Fruit fly (Drosophila melanogaster) whole organism, wandering third instar larva: ENCODE measurements around the gene Rhp.

Source experiments
- Abd-B ChIP-seq: fragments of >200 bp; optimal IDR thresholded peaks from 2 replicates; lab custom pipeline; 2017; ENCODE audit warnings: missing biosample characterization, missing genetic modification characterization
- CG32264 ChIP-seq: fragments of 200-800 bp; sonication (Bioruptor generic); optimal IDR thresholded peaks from 2 replicates; lab custom pipeline; 2016; ENCODE audit warnings: missing biosample characterization, missing genetic modification characterization
- CG9705 ChIP-seq: fragments of 200-800 bp; sonication (Bioruptor generic); optimal IDR thresholded peaks from 2 replicates; lab custom pipeline; 2018; ENCODE audit warnings: missing biosample characterization, mild to moderate bottlenecking, missing genetic modification characterization
- CrebA ChIP-seq: fragments of 200-800 bp; sonication (Bioruptor generic); optimal IDR thresholded peaks from 2 replicates; lab custom pipeline; 2016; ENCODE audit warnings: missing biosample characterization, mild to moderate bottlenecking, missing genetic modification characterization, borderline replicate concordance
- Dfd ChIP-seq: fragments of >200 bp; optimal IDR thresholded peaks from 2 replicates; lab custom pipeline; 2017; ENCODE audit warnings: missing biosample characterization, missing genetic modification characterization
- Dif ChIP-seq: fragments of 200-275, 200-300 bp; sonication (Bioruptor generic); optimal IDR thresholded peaks from 2 replicates; lab custom pipeline; 2018; ENCODE audit warnings: missing biosample characterization, missing genetic modification characterization; ENCODE audit not compliant: partially characterized antibody
- GATAd ChIP-seq: sonication (Bioruptor generic); optimal IDR thresholded peaks from 2 replicates; lab custom pipeline; 2016; ENCODE audit warnings: missing biosample characterization, missing genetic modification characterization
- HLH106 ChIP-seq: fragments of 200-800 bp; optimal IDR thresholded peaks from 3 replicates; lab custom pipeline; 2019; ENCODE audit warnings: missing biosample characterization, mild to moderate bottlenecking, missing genetic modification characterization, moderate library complexity
- Hnf4 ChIP-seq: fragments of 200-800 bp; sonication (Bioruptor generic); optimal IDR thresholded peaks from 2 replicates; lab custom pipeline; 2016; ENCODE audit warnings: missing biosample characterization, mild to moderate bottlenecking, missing genetic modification characterization
- Hr78 ChIP-seq: fragments of >200 bp; optimal IDR thresholded peaks from 2 replicates; lab custom pipeline; 2017; ENCODE audit warnings: missing biosample characterization, missing genetic modification characterization
- Hr83 ChIP-seq: fragments of 200-300 bp; sonication (Bioruptor generic); optimal IDR thresholded peaks from 2 replicates; lab custom pipeline; 2016; ENCODE audit warnings: missing biosample characterization, mild to moderate bottlenecking, missing genetic modification characterization, moderate library complexity; ENCODE audit not compliant: poor library complexity, severe bottlenecking
- Jra ChIP-seq: sonication (Bioruptor generic); optimal IDR thresholded peaks from 2 replicates; lab custom pipeline; 2016; ENCODE audit warnings: missing biosample characterization, missing genetic modification characterization
- Mio ChIP-seq: sonication (Bioruptor generic); optimal IDR thresholded peaks from 2 replicates; lab custom pipeline; 2016; ENCODE audit warnings: missing biosample characterization, missing genetic modification characterization
- Myc ChIP-seq: fragments of >200 bp; optimal IDR thresholded peaks from 2 replicates; lab custom pipeline; 2017
- N ChIP-seq: fragments of >200 bp; optimal IDR thresholded peaks from 2 replicates; lab custom pipeline; 2018; ENCODE audit warnings: missing biosample characterization, missing external identifiers, missing genetic modification characterization
- OdsH ChIP-seq: fragments of 200-800 bp; sonication (Bioruptor generic); optimal IDR thresholded peaks from 2 replicates; lab custom pipeline; 2016; ENCODE audit warnings: missing biosample characterization, mild to moderate bottlenecking, missing genetic modification characterization
- Rel ChIP-seq, 2 experiments: fragments of 200-800 bp; sonication (Bioruptor generic) in 1 of 2; optimal IDR thresholded peaks; 2 replicates in 1 of 2; 3 replicates in 1 of 2; lab custom pipeline; 2016 to 2019; ENCODE audit warnings: mild to moderate bottlenecking in 2 of 2, missing biosample characterization in 2 of 2, missing genetic modification characterization in 2 of 2, moderate library complexity in 1 of 2
- Sp1 ChIP-seq: fragments of 200-800 bp; sonication (Bioruptor generic); optimal IDR thresholded peaks from 3 replicates; lab custom pipeline; 2019; ENCODE audit warnings: missing biosample characterization, mild to moderate bottlenecking, missing genetic modification characterization, moderate library complexity
- Vsx2 ChIP-seq: fragments of 200-300, 225-300 bp; sonication (Bioruptor generic); optimal IDR thresholded peaks from 2 replicates; lab custom pipeline; 2018; ENCODE audit warnings: missing biosample characterization, missing genetic modification characterization; ENCODE audit not compliant: partially characterized antibody
- br ChIP-seq: fragments of 200-800 bp; sonication (Bioruptor generic); optimal IDR thresholded peaks from 2 replicates; lab custom pipeline; 2016; ENCODE audit warnings: missing biosample characterization, missing genetic modification characterization
- brk ChIP-seq: fragments of 200-800 bp; sonication (Bioruptor generic); optimal IDR thresholded peaks from 2 replicates; lab custom pipeline; 2016; ENCODE audit warnings: missing biosample characterization, mild to moderate bottlenecking, missing genetic modification characterization
- dl ChIP-seq, 2 experiments: fragments of 175-275, 200-275 bp in 1 of 2; fragments of 200-275 bp in 1 of 2; sonication (Bioruptor generic); optimal IDR thresholded peaks; lab custom pipeline; 2018; ENCODE audit warnings: mild to moderate bottlenecking in 2 of 2, missing biosample characterization in 2 of 2, missing genetic modification characterization in 2 of 2, moderate library complexity in 2 of 2; ENCODE audit not compliant: partially characterized antibody in 2 of 2, insufficient read depth in 1 of 2
- dmrt93B ChIP-seq: fragments of 200-800 bp; sonication (Bioruptor generic); optimal IDR thresholded peaks from 2 replicates; lab custom pipeline; 2018; ENCODE audit warnings: missing biosample characterization, mild to moderate bottlenecking, missing genetic modification characterization
- dsf ChIP-seq: sonication (Bioruptor generic); optimal IDR thresholded peaks from 2 replicates; lab custom pipeline; 2016; ENCODE audit warnings: missing biosample characterization, missing genetic modification characterization, borderline replicate concordance
- ey ChIP-seq: fragments of 200-800 bp; sonication (Bioruptor generic); optimal IDR thresholded peaks from 2 replicates; lab custom pipeline; 2016; ENCODE audit warnings: missing biosample characterization, missing genetic modification characterization
- foxo ChIP-seq, 2 experiments: fragments of 200-800 bp; sonication (Bioruptor generic); optimal IDR thresholded peaks; 2 replicates in 1 of 2; 3 replicates in 1 of 2; lab custom pipeline; 2016 to 2017; ENCODE audit warnings: missing biosample characterization in 2 of 2, missing genetic modification characterization in 2 of 2
- fru ChIP-seq: fragments of 200-800 bp; sonication (Bioruptor generic); optimal IDR thresholded peaks from 3 replicates; lab custom pipeline; 2016; ENCODE audit warnings: missing biosample characterization, mild to moderate bottlenecking, missing genetic modification characterization
- h ChIP-seq: fragments of 200-800 bp; sonication (Bioruptor generic); optimal IDR thresholded peaks from 3 replicates; lab custom pipeline; 2016; ENCODE audit warnings: missing biosample characterization, mild to moderate bottlenecking, missing genetic modification characterization
- jim ChIP-seq: fragments of 175-275, 200-325 bp; sonication (Bioruptor generic); optimal IDR thresholded peaks from 2 replicates; lab custom pipeline; 2016; ENCODE audit warnings: missing biosample characterization, mild to moderate bottlenecking, missing genetic modification characterization
- lola ChIP-seq: fragments of >200 bp; optimal IDR thresholded peaks from 2 replicates; lab custom pipeline; 2017; ENCODE audit warnings: missing biosample characterization, missing genetic modification characterization
- pan ChIP-seq: fragments of >200 bp; optimal IDR thresholded peaks from 2 replicates; lab custom pipeline; 2017
- psq ChIP-seq: fragments of 200-800 bp; sonication (Bioruptor generic); optimal IDR thresholded peaks from 3 replicates; lab custom pipeline; 2017; ENCODE audit warnings: missing biosample characterization, mild to moderate bottlenecking, missing genetic modification characterization, moderate library complexity
- rgr ChIP-seq: fragments of 200-800 bp; sonication (Bioruptor generic); optimal IDR thresholded peaks from 3 replicates; lab custom pipeline; 2016; ENCODE audit warnings: missing biosample characterization, mild to moderate bottlenecking, missing genetic modification characterization
- sage ChIP-seq: fragments of 200-800 bp; sonication (Bioruptor generic); optimal IDR thresholded peaks from 2 replicates; lab custom pipeline; 2016; ENCODE audit warnings: missing biosample characterization, mild to moderate bottlenecking, missing genetic modification characterization
- sv ChIP-seq: fragments of 200-800 bp; sonication (Bioruptor generic); optimal IDR thresholded peaks from 3 replicates; lab custom pipeline; 2016; ENCODE audit warnings: missing biosample characterization, missing genetic modification characterization
- tai ChIP-seq: sonication (Bioruptor generic); optimal IDR thresholded peaks from 2 replicates; lab custom pipeline; 2016; ENCODE audit warnings: missing biosample characterization, missing genetic modification characterization
- usp ChIP-seq: fragments of >200 bp; optimal IDR thresholded peaks from 2 replicates; lab custom pipeline; 2017; ENCODE audit warnings: missing biosample characterization, missing genetic modification characterization
- woc ChIP-seq: sonication (Bioruptor generic); optimal IDR thresholded peaks from 2 replicates; lab custom pipeline; 2016; ENCODE audit warnings: missing biosample characterization, mild to moderate bottlenecking, missing genetic modification characterization

Gene Rhp

DNA sequence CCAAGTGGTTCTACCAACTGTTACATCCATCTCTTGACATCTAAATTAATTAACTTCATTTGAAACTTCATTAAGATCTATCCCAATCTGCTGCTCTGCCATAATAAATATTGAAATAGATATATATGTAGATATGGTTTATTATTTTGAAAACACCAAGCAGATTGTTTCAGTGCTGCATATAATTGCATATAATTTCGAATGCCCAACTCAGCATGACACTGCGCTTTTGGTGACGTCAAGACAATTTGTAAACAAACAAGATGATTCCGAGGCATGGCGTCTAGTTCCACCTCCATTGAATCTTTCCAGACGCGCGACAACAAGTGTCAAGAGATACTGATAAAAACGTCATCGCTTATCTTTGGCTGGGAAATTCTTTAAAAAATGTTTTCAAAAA, 47.8 kb upstream of the Rhp start:
- TF ChIP-seq pan (lab: Kevin White, UChicago) (no peak), CG32264 (GFP tag; lab: Kevin White, UChicago) (no peak), Jra (GFP tag; lab: Kevin White, UChicago) (no peak), Hr83 (GFP tag; lab: Kevin White, UChicago) (no peak), rgr (GFP tag; lab: Kevin White, UChicago) (no peak), psq (no peak), br (GFP tag; lab: Kevin White, UChicago) (no peak), brk (GFP tag; lab: Kevin White, UChicago) (no peak), Rel (GFP tag; optimal IDR thresholded peaks at IDR 0.05; lab: Kevin White, UChicago) (no peak), Rel (tag; optimal IDR thresholded peaks at IDR 0.05; lab: Kevin White, UChicago) (no peak), OdsH (GFP tag; lab: Kevin White, UChicago) (no peak), woc (GFP tag; lab: Kevin White, UChicago) (no peak)

DNA sequence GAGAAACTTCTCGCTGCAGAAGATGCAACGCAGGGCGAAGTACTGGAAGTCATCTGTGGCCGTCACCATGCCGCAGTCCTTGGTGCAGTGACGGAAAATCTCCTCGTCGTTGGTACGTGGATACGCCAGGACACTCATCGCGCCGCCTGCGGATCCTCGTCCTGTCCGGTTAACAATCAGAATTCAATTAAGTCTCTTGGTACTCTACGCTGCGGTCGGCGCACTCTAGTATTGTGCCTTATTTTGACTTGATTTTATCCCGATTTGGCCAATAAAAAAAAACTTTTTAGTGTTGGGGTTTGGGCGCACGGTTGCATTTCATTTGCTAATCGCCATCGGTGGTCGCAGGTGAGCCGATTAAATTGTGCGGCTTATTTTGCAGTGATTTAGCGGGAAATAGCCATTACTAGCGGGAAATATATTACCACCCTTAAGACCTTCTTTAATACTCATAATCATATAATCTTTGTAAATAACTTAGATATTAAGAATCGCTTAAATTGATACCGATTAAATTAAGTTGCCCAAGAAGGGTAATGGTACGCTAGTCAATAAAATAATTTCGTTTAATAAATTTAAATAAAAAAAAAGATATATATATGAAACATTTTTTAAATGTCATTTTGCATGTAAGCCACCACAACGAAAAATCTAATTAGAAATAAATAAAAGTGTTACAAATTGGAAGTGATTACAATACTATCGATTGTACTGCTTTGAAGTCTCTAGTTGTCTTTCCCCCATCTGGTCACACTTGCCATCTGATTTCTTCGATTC, 42.6 kb upstream of the Rhp start, which contains the start of the genes CG8944 and CCT6:
TSS of gene CG8944 (minus strand) at position 327 of the 777 bp plus-strand sequence.
TSS of gene CCT6 (plus strand) at position 744 of the 777 bp plus-strand sequence.
- TF ChIP-seq Hnf4 (GFP tag; lab: Kevin White, UChicago), result no peak
- TF ChIP-seq Dif (GFP tag; lab: Kevin White, UChicago), result no peak
- no peak for TF ChIP-seq CrebA
- TF ChIP-seq N (GFP tag; lab: Kevin White, UChicago), result no peak
- TF ChIP-seq sv (GFP tag; lab: Kevin White, UChicago), result no peak
- no peak for TF ChIP-seq dsf
- no peak for TF ChIP-seq lola (GFP tag; lab: Kevin White, UChicago)
- TF ChIP-seq fru, result no peak
- no peak for TF ChIP-seq Vsx2 (GFP tag; lab: Kevin White, UChicago)
- TF ChIP-seq br (GFP tag; lab: Kevin White, UChicago), result no peak
- TF ChIP-seq GATAd (GFP tag; lab: Kevin White, UChicago), result no peak
- no peak for TF ChIP-seq Hr83 (GFP tag; lab: Kevin White, UChicago)
- TF ChIP-seq brk (GFP tag; lab: Kevin White, UChicago), result no peak
- no peak for TF ChIP-seq ey (GFP tag; lab: Kevin White, UChicago)
- TF ChIP-seq Abd-B (GFP tag; lab: Kevin White, UChicago), result no peak
- no peak for TF ChIP-seq tai (GFP tag; lab: Kevin White, UChicago)
- TF ChIP-seq Sp1, result peak; percentile 4
- TF ChIP-seq dl (GFP tag; optimal IDR thresholded peaks at IDR 0.05; lab: Kevin White, UChicago; ENCODE audit: insufficient read depth in 1 of 2, partially characterized antibody in 2 of 2), result no peak
- no peak for TF ChIP-seq foxo (GFP tag; optimal IDR thresholded peaks at IDR 0.05; lab: Kevin White, UChicago)
- TF ChIP-seq sage (GFP tag; lab: Kevin White, UChicago), result no peak
- TF ChIP-seq Hr78, result no peak
- TF ChIP-seq jim (GFP tag; lab: Kevin White, UChicago), result no peak
- TF ChIP-seq Rel (GFP tag; optimal IDR thresholded peaks at IDR 0.05; lab: Kevin White, UChicago), result no peak
- TF ChIP-seq Rel (tag; optimal IDR thresholded peaks at IDR 0.05; lab: Kevin White, UChicago), result peak; percentile 11
- no peak for TF ChIP-seq Mio (GFP tag; lab: Kevin White, UChicago)
- no peak for TF ChIP-seq dmrt93B (GFP tag; lab: Kevin White, UChicago)
- no peak for TF ChIP-seq rgr (GFP tag; lab: Kevin White, UChicago)
- TF ChIP-seq HLH106 (tag; lab: Kevin White, UChicago), result peak; percentile 21
- TF ChIP-seq Jra (GFP tag; lab: Kevin White, UChicago), result no peak
- peak; percentile 16 for TF ChIP-seq woc (GFP tag; lab: Kevin White, UChicago)
- no peak for TF ChIP-seq OdsH (GFP tag; lab: Kevin White, UChicago)
- TF ChIP-seq Dfd (GFP tag; lab: Kevin White, UChicago), result no peak
- peak; percentile 74 for TF ChIP-seq Myc
- no peak for TF ChIP-seq CG9705 (GFP tag; lab: Kevin White, UChicago)
- TF ChIP-seq usp (GFP tag; lab: Kevin White, UChicago), result no peak
- TF ChIP-seq CG32264 (GFP tag; lab: Kevin White, UChicago), result no peak
- TF ChIP-seq psq, result peak; percentile 18
- TF ChIP-seq h, result no peak
- no peak for TF ChIP-seq pan (lab: Kevin White, UChicago)
